Worm (Caenorhabditis elegans) whole organism, young adult: ENCODE data around the gene Y26G10.4.
A peak's percentile ranks its signal among the peaks of the same experiment; 100 is the strongest.

Experiments used
- B0261.1 ChIP-seq: sonication (generic microtip); optimal IDR thresholded peaks from 2 replicates; lab custom pipeline; 2016; ENCODE audit warnings: mild to moderate bottlenecking, missing genetic modification characterization, moderate library complexity, missing compliant biosample characterization
- B0336.3 ChIP-seq: fragments of 200-800 bp; sonication (Bioruptor generic); IDR thresholded peaks from 2 replicates; pipeline ENCODE4 v1.3.6; 2022; ENCODE audit warnings: missing genetic modification characterization, missing compliant biosample characterization
- F10E7.11 ChIP-seq: sonication (generic microtip); optimal IDR thresholded peaks from 2 replicates; lab custom pipeline; 2017; ENCODE audit warnings: mild to moderate bottlenecking, missing genetic modification characterization, moderate library complexity, missing compliant biosample characterization
- K11D2.4 ChIP-seq: fragments of 200-800 bp; sonication (Bioruptor generic); IDR thresholded peaks from 2 replicates; pipeline ENCODE4 v1.3.6; 2022; ENCODE audit warnings: missing genetic modification reagents, missing genetic modification characterization, missing compliant biosample characterization
- Y53F4B.3 ChIP-seq: fragments of 200-800 bp; sonication (Bioruptor generic); IDR thresholded peaks from 2 replicates; pipeline ENCODE4 v1.3.6; 2022; ENCODE audit warnings: missing genetic modification reagents, missing genetic modification characterization, missing compliant biosample characterization
- Y95B8A.8 ChIP-seq: fragments of 200-800 bp; sonication (Bioruptor generic); IDR thresholded peaks from 2 replicates; pipeline ENCODE4 v1.3.6; 2022; ENCODE audit warnings: missing genetic modification reagents, missing genetic modification characterization, missing compliant biosample characterization
- akir-1 ChIP-seq: fragments of 200-800 bp; sonication (Bioruptor generic); optimal IDR thresholded peaks from 2 replicates; lab custom pipeline; 2018; ENCODE audit warnings: mild to moderate bottlenecking, missing genetic modification characterization, moderate library complexity, missing compliant biosample characterization
- atf-7 ChIP-seq: sonication (generic microtip); optimal IDR thresholded peaks from 2 replicates; lab custom pipeline; 2017; ENCODE audit warnings: mild to moderate bottlenecking, missing genetic modification characterization, missing compliant biosample characterization
- attf-5 ChIP-seq: fragments of 200-800 bp; sonication (Bioruptor generic); optimal IDR thresholded peaks from 2 replicates; lab custom pipeline; 2018; ENCODE audit warnings: mild to moderate bottlenecking, missing genetic modification characterization, missing compliant biosample characterization
- attf-6 ChIP-seq: fragments of 200-800 bp; sonication (Bioruptor generic); IDR thresholded peaks from 2 replicates; pipeline ENCODE4 v1.3.6; 2022; ENCODE audit warnings: missing genetic modification reagents, missing genetic modification characterization, missing compliant biosample characterization
- cebp-1 ChIP-seq, 2 experiments: fragments of 200-800 bp in 1 of 2; sonication (Bioruptor generic) in 1 of 2; sonication (generic microtip) in 1 of 2; IDR thresholded peaks in 1 of 2; optimal IDR thresholded peaks in 1 of 2; 2 replicates each; pipeline versions ENCODE4 v1.3.6 to Lab custom; 2017 to 2022; ENCODE audit warnings: missing compliant biosample characterization in 2 of 2, missing genetic modification characterization in 2 of 2, mild to moderate bottlenecking in 1 of 2, missing genetic modification reagents in 1 of 2, moderate library complexity in 1 of 2
- ceh-79 ChIP-seq: sonication (generic microtip); optimal IDR thresholded peaks from 2 replicates; lab custom pipeline; 2017; ENCODE audit warnings: mild to moderate bottlenecking, missing genetic modification characterization, missing compliant biosample characterization
- chd-7 ChIP-seq: sonication (generic microtip); optimal IDR thresholded peaks from 2 replicates; lab custom pipeline; 2016; ENCODE audit warnings: mild to moderate bottlenecking, missing genetic modification characterization, moderate library complexity, missing compliant biosample characterization
- dox-1 ChIP-seq: fragments of 200-800 bp; sonication (Bioruptor generic); IDR thresholded peaks from 2 replicates; pipeline ENCODE4 v1.3.6; 2022; ENCODE audit warnings: missing genetic modification reagents, missing genetic modification characterization, missing compliant biosample characterization
- egl-44 ChIP-seq: fragments of 200-800 bp; sonication (Bioruptor generic); IDR thresholded peaks from 2 replicates; pipeline ENCODE4 v1.3.6; 2022; ENCODE audit warnings: missing genetic modification reagents, missing genetic modification characterization, missing compliant biosample characterization
- ekl-4 ChIP-seq: fragments of 200-800 bp; sonication (Bioruptor generic); IDR thresholded peaks from 2 replicates; pipeline ENCODE4 v1.3.6; 2022; ENCODE audit warnings: missing genetic modification reagents, missing genetic modification characterization, missing compliant biosample characterization
- ets-4 ChIP-seq: fragments of 200-800 bp; sonication (Bioruptor generic); optimal IDR thresholded peaks from 2 replicates; lab custom pipeline; 2018; ENCODE audit warnings: mild to moderate bottlenecking, missing genetic modification characterization, missing compliant biosample characterization
- let-607 ChIP-seq, 2 experiments: fragments of 200-800 bp in 1 of 2; sonication (Bioruptor generic) in 1 of 2; sonication (generic microtip) in 1 of 2; optimal IDR thresholded peaks; 2 replicates each; lab custom pipeline; 2016 to 2018; ENCODE audit warnings: mild to moderate bottlenecking in 2 of 2, missing compliant biosample characterization in 2 of 2, missing genetic modification characterization in 2 of 2, moderate library complexity in 2 of 2, missing genotype in 1 of 2
- lin-26 ChIP-seq: fragments of 200-800 bp; sonication (Bioruptor generic); IDR thresholded peaks from 2 replicates; pipeline ENCODE4 v1.3.6; 2022; ENCODE audit warnings: missing genetic modification reagents, missing genetic modification characterization, missing compliant biosample characterization
- madf-10 ChIP-seq: sonication (generic microtip); optimal IDR thresholded peaks from 2 replicates; lab custom pipeline; 2016; ENCODE audit warnings: mild to moderate bottlenecking, missing genetic modification characterization, missing compliant biosample characterization
- madf-8 ChIP-seq: fragments of 200-800 bp; sonication (Bioruptor generic); conservative IDR thresholded peaks from 2 replicates; pipeline ENCODE4 v1.3.6; 2022; ENCODE audit warnings: missing genetic modification reagents, missing genetic modification characterization, missing compliant biosample characterization
- mcd-1 ChIP-seq: fragments of 200-800 bp; sonication (Bioruptor generic); IDR thresholded peaks from 2 replicates; pipeline ENCODE4 v1.3.6; 2022; ENCODE audit warnings: missing genetic modification reagents, missing genetic modification characterization, missing compliant biosample characterization
- nfyb-1 ChIP-seq: fragments of 200-800 bp; sonication (Bioruptor generic); IDR thresholded peaks from 2 replicates; pipeline ENCODE4 v1.3.6; 2022; ENCODE audit warnings: missing genetic modification reagents, missing genetic modification characterization, missing compliant biosample characterization
- nhr-80 ChIP-seq: sonication (generic microtip); optimal IDR thresholded peaks from 2 replicates; lab custom pipeline; 2016; ENCODE audit warnings: missing genetic modification characterization, missing compliant biosample characterization
- nhr-90 ChIP-seq: sonication (generic microtip); optimal IDR thresholded peaks from 2 replicates; lab custom pipeline; 2016; ENCODE audit warnings: missing genotype, mild to moderate bottlenecking, missing genetic modification characterization, missing compliant biosample characterization
- pha-4 ChIP-seq: fragments of 150-350 bp; sonication (generic microtip); optimal IDR thresholded peaks from 2 replicates; lab custom pipeline; 2014; ENCODE audit warnings: missing biosample characterization, missing genetic modification reagents, missing genetic modification characterization
- rpc-1 ChIP-seq, 2 experiments: fragments of 150-350 bp in 1 of 2; sonication (generic microtip) in 1 of 2; optimal IDR thresholded peaks; 2 replicates each; lab custom pipeline; 2014 to 2018; ENCODE audit warnings: missing biosample characterization in 1 of 2, missing genetic modification characterization in 1 of 2, missing genetic modification reagents in 1 of 2, missing genotype in 1 of 2
- snpc-4 ChIP-seq, 5 experiments: fragments of 150-350 bp in 1 of 5; sonication (generic microtip) in 4 of 5; optimal IDR thresholded peaks; 2 replicates each; lab custom pipeline; 2014 to 2018; ENCODE audit warnings: missing genetic modification characterization in 5 of 5, missing biosample characterization in 3 of 5, antibody characterized with exemption in 2 of 5, mild to moderate bottlenecking in 2 of 5, missing compliant biosample characterization in 2 of 5, missing genotype in 2 of 5, moderate library complexity in 2 of 5, missing genetic modification reagents in 1 of 5
- sptf-2 ChIP-seq: fragments of 200-800 bp; sonication (Bioruptor generic); optimal IDR thresholded peaks from 2 replicates; lab custom pipeline; 2018; ENCODE audit warnings: mild to moderate bottlenecking, missing genetic modification characterization, missing compliant biosample characterization
- tbp1 ChIP-seq: fragments of 200-800 bp; sonication (Bioruptor generic); optimal IDR thresholded peaks from 2 replicates; lab custom pipeline; 2018; ENCODE audit warnings: mild to moderate bottlenecking, missing genetic modification characterization, missing compliant biosample characterization
- unc-62 ChIP-seq: fragments of 150-350 bp; optimal IDR thresholded peaks from 2 replicates; lab custom pipeline; 2014; ENCODE audit warnings: missing biosample characterization, missing genetic modification reagents, missing genetic modification characterization
- ztf-22 ChIP-seq: fragments of 200-800 bp; sonication (Bioruptor generic); optimal IDR thresholded peaks from 2 replicates; lab custom pipeline; 2018; ENCODE audit warnings: mild to moderate bottlenecking, missing genetic modification characterization, moderate library complexity, missing compliant biosample characterization
- ztf-26 ChIP-seq: sonication (generic microtip); optimal IDR thresholded peaks from 2 replicates; lab custom pipeline; 2017; ENCODE audit warnings: missing genetic modification characterization, missing compliant biosample characterization

The Y26G10.4 gene

ce11 chrV:17723142-17723781 is 24.3 kb upstream of the Y26G10.4 start:
- TF ChIP-seq nhr-80 (tag; lab: Kevin White, UChicago) (peak; percentile 44), ceh-79 (tag; lab: Kevin White, UChicago) (no peak)

DNA sequence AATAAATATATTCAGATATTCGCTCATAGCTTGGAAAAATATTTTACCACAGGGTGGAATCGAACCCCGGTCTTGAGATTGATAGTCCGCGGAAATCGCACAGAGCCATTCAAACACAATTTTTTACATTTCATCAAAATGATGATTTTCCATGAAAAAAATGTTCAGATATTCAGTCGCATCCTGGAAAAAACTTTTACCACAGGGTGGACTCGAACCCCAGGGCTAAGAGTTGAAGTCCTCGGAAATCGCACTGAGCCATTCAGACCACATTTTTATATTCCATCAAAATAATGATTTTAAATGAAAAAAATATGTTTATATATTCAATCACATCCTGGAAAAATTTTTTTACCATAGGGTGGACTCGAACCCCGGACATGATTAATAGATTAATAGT is 23.6 kb upstream of the Y26G10.4 start:
- TF ChIP-seq tbp1 (GFP tag; lab: Kevin White, UChicago): peak; percentile 72
- TF ChIP-seq attf-6 (GFP tag; lab: Robert Waterston, UW): 0 out of 2 replicates have a peak, but pooled peaks have one; percentile 38
- peak; percentile 57; the same call in 1 of the 2 replicates for TF ChIP-seq lin-26 (GFP tag; lab: Robert Waterston, UW)
- TF ChIP-seq B0261.1 (tag; lab: Kevin White, UChicago): peak; percentile 46
- peak; percentile 13 for TF ChIP-seq rpc-1 (optimal IDR thresholded peaks at IDR 0.05; lab: Kevin White, UChicago)
- TF ChIP-seq rpc-1 (tag; optimal IDR thresholded peaks at IDR 0.05; lab: Kevin White, UChicago): peak; percentile 67
- no peak for TF ChIP-seq akir-1 (GFP tag; lab: Kevin White, UChicago)

- peak; percentile 99 for TF ChIP-seq nhr-80 (tag; lab: Kevin White, UChicago)
- no peak for TF ChIP-seq chd-7
- 0 out of 2 replicates have a peak, but pooled peaks have one; percentile 53 for TF ChIP-seq nfyb-1 (GFP tag; lab: Robert Waterston, UW)
- no peak for TF ChIP-seq madf-8
- TF ChIP-seq ekl-4 (GFP tag; lab: Robert Waterston, UW): no peak
- no peak for TF ChIP-seq F10E7.11
- TF ChIP-seq ets-4 (GFP tag; lab: Kevin White, UChicago): peak; percentile 49
- no peak for TF ChIP-seq mcd-1
- TF ChIP-seq Y53F4B.3 (GFP tag; lab: Robert Waterston, UW): no peak
- TF ChIP-seq egl-44 (GFP tag; lab: Robert Waterston, UW): no peak
- TF ChIP-seq atf-7 (tag; lab: Kevin White, UChicago): peak; percentile 83
- no peak for TF ChIP-seq sptf-2 (GFP tag; lab: Kevin White, UChicago)
- peak in 1 of 2 experiments; percentile 31 for TF ChIP-seq let-607 (tag; optimal IDR thresholded peaks at IDR 0.05; lab: Kevin White, UChicago)
- peak; percentile 67 for TF ChIP-seq unc-62 (GFP tag; lab: Kevin White, UChicago)
- peak; percentile 22; the same call in 1 of the 2 replicates for TF ChIP-seq cebp-1 (GFP tag; IDR thresholded peaks at IDR 0.05; lab: Robert Waterston, UW)
- TF ChIP-seq cebp-1 (tag; optimal IDR thresholded peaks at IDR 0.05; lab: Kevin White, UChicago): peak; percentile 70
- TF ChIP-seq attf-5 (GFP tag; lab: Kevin White, UChicago): peak; percentile 12
- peak; percentile 6 for TF ChIP-seq nhr-90 (tag; lab: Kevin White, UChicago)
- TF ChIP-seq K11D2.4: peak; percentile 49; the same call in 1 of the 2 replicates
- TF ChIP-seq madf-10 (tag; lab: Kevin White, UChicago): peak; percentile 20
- TF ChIP-seq snpc-4 (GFP tag; optimal IDR thresholded peaks at IDR 0.05; lab: Kevin White, UChicago): no peak
- TF ChIP-seq snpc-4 (tag; optimal IDR thresholded peaks at IDR 0.05; lab: Kevin White, UChicago): peak in 2 of 4 experiments; percentile 25 to 72
- TF ChIP-seq ztf-26 (tag; lab: Kevin White, UChicago): peak; percentile 15
- peak; percentile 40 for TF ChIP-seq tbp1 (GFP tag; lab: Kevin White, UChicago)
- peak; percentile 52; the same call in 1 of the 2 replicates for TF ChIP-seq B0336.3 (GFP tag; lab: Robert Waterston, UW)
- TF ChIP-seq Y95B8A.8 (GFP tag; lab: Robert Waterston, UW): peak; percentile 72; the same call in 1 of the 2 replicates
- no peak for TF ChIP-seq rpc-1 (optimal IDR thresholded peaks at IDR 0.05; lab: Kevin White, UChicago)
- TF ChIP-seq rpc-1 (tag; optimal IDR thresholded peaks at IDR 0.05; lab: Kevin White, UChicago): no peak
- TF ChIP-seq pha-4 (tag; lab: Kevin White, UChicago): peak; percentile 30
- peak; percentile 83 for TF ChIP-seq ztf-22
- peak; percentile 56; the same call in 1 of the 2 replicates for TF ChIP-seq dox-1 (GFP tag; lab: Robert Waterston, UW)
Observed at ce11 chrV:17721709-17722108, 22.7 kb upstream of the Y26G10.4 start.
